Fruit fly (Drosophila melanogaster) whole organism, embryonic: ENCODE results near the gene CG42232.
A peak's percentile ranks its signal among the peaks of the same experiment; 100 is the strongest.

ENCODE experiments used
- C15 ChIP-seq: fragments of 200-800 bp; sonication (Bioruptor generic); IDR thresholded peaks from 3 replicates; pipeline ENCODE4 v1.3.6; 2022; ENCODE audit warnings: missing biosample characterization, missing genetic modification characterization
- CG10274 ChIP-seq: fragments of 200-800 bp; sonication (Bioruptor generic); optimal IDR thresholded peaks from 3 replicates; lab custom pipeline; 2017; ENCODE audit warnings: missing biosample characterization, mild to moderate bottlenecking, missing genetic modification characterization
- CG12744 ChIP-seq: fragments of 200-800 bp; sonication (Bioruptor generic); optimal IDR thresholded peaks from 2 replicates; lab custom pipeline; 2016; ENCODE audit warnings: missing biosample characterization, missing genetic modification characterization
- CG12769 ChIP-seq: fragments of 200-800 bp; sonication (Bioruptor generic); optimal IDR thresholded peaks from 2 replicates; lab custom pipeline; 2019; ENCODE audit warnings: missing biosample characterization, mild to moderate bottlenecking, missing genetic modification characterization, moderate library complexity
- CG14050 ChIP-seq: fragments of 200-800 bp; sonication (Bioruptor generic); IDR thresholded peaks from 3 replicates; pipeline ENCODE4 v1.3.6; 2022; ENCODE audit warnings: missing biosample characterization, missing genetic modification characterization
- CG14710 ChIP-seq: fragments of 200-800 bp; sonication (Bioruptor generic); optimal IDR thresholded peaks from 3 replicates; lab custom pipeline; 2019; ENCODE audit warnings: missing biosample characterization, mild to moderate bottlenecking, missing genetic modification characterization, moderate library complexity
- CG15269 ChIP-seq: fragments of 200-800 bp; sonication (Bioruptor generic); optimal IDR thresholded peaks from 2 replicates; lab custom pipeline; 2018; ENCODE audit warnings: missing biosample characterization, mild to moderate bottlenecking, missing genetic modification characterization, moderate library complexity
- CG18476 ChIP-seq: fragments of 200-800 bp; sonication (Bioruptor generic); optimal IDR thresholded peaks from 2 replicates; lab custom pipeline; 2016; ENCODE audit warnings: missing biosample characterization, mild to moderate bottlenecking, missing genetic modification characterization
- CG2875 ChIP-seq: fragments of 200-800 bp; sonication (Bioruptor generic); optimal IDR thresholded peaks from 2 replicates; lab custom pipeline; 2017; ENCODE audit warnings: missing biosample characterization, mild to moderate bottlenecking, missing genetic modification characterization, missing genetic modification reagents
- CG30020 ChIP-seq: fragments of 200-800 bp; optimal IDR thresholded peaks from 2 replicates; lab custom pipeline; 2019; ENCODE audit warnings: missing biosample characterization, mild to moderate bottlenecking, missing genetic modification characterization, moderate library complexity
- CG32532 ChIP-seq: fragments of 200-800 bp; sonication (Bioruptor generic); IDR thresholded peaks from 2 replicates; pipeline ENCODE4 v1.3.6; 2022; ENCODE audit warnings: missing biosample characterization, missing genetic modification characterization
- CG4282 ChIP-seq: fragments of 200-800 bp; sonication (Bioruptor generic); optimal IDR thresholded peaks from 2 replicates; lab custom pipeline; 2016; ENCODE audit warnings: missing biosample characterization, missing genetic modification characterization
- CG4328 ChIP-seq: fragments of 200-800 bp; sonication (Bioruptor generic); optimal IDR thresholded peaks from 3 replicates; lab custom pipeline; 2017; ENCODE audit warnings: missing biosample characterization, missing genetic modification reagents, missing genetic modification characterization
- CG4404 ChIP-seq: fragments of 200-800 bp; sonication (Bioruptor generic); IDR thresholded peaks from 2 replicates; pipeline ENCODE4 v1.3.6; 2022; ENCODE audit warnings: missing biosample characterization, missing genetic modification characterization
- CG4707 ChIP-seq: fragments of 200-800 bp; sonication (Bioruptor generic); optimal IDR thresholded peaks from 2 replicates; lab custom pipeline; 2018; ENCODE audit warnings: missing biosample characterization, mild to moderate bottlenecking, missing genetic modification characterization, moderate library complexity
- CG5245 ChIP-seq: fragments of 200-800 bp; sonication (Bioruptor generic); optimal IDR thresholded peaks from 3 replicates; lab custom pipeline; 2016; ENCODE audit warnings: missing biosample characterization, missing genetic modification characterization
- CG6272 ChIP-seq: fragments of 200-800 bp; sonication (Bioruptor generic); IDR thresholded peaks from 2 replicates; pipeline ENCODE4 v1.3.6; 2022; ENCODE audit warnings: missing biosample characterization, missing genetic modification characterization
- CG8290 ChIP-seq, 3 experiments: fragments of 200-800 bp; sonication (Bioruptor generic); optimal IDR thresholded peaks; 2 replicates each; lab custom pipeline; 2016 to 2019; ENCODE audit warnings: missing biosample characterization in 3 of 3, missing genetic modification characterization in 3 of 3, mild to moderate bottlenecking in 2 of 3, moderate library complexity in 1 of 3
- CG9437 ChIP-seq: fragments of 200-800 bp; sonication (Bioruptor generic); optimal IDR thresholded peaks from 2 replicates; lab custom pipeline; 2018; ENCODE audit warnings: missing biosample characterization, mild to moderate bottlenecking, missing genetic modification characterization
- Camta ChIP-seq: fragments of 200-800 bp; sonication (Bioruptor generic); optimal IDR thresholded peaks from 2 replicates; lab custom pipeline; 2016; ENCODE audit warnings: missing biosample characterization, missing genetic modification characterization
- CoRest ChIP-seq: fragments of 200-800 bp; sonication (Bioruptor generic); optimal IDR thresholded peaks from 3 replicates; lab custom pipeline; 2018; ENCODE audit warnings: missing biosample characterization, mild to moderate bottlenecking, missing genetic modification characterization, moderate library complexity
- Doc3 ChIP-seq: fragments of 200-800 bp; sonication (Bioruptor generic); IDR thresholded peaks from 3 replicates; pipeline ENCODE4 v1.3.6; 2022; ENCODE audit warnings: missing biosample characterization, missing genetic modification characterization; ENCODE audit not compliant: partially characterized antibody
- Dref ChIP-seq: fragments of 200-800 bp; sonication (Bioruptor generic); IDR thresholded peaks from 2 replicates; pipeline ENCODE4 v1.3.6; 2022; ENCODE audit warnings: missing biosample characterization, missing genetic modification characterization
- Drgx ChIP-seq: fragments of 200-800 bp; sonication (Bioruptor generic); IDR thresholded peaks from 2 replicates; pipeline ENCODE4 v1.3.6; 2022; ENCODE audit warnings: missing biosample characterization, missing genetic modification characterization
- Elba2 ChIP-seq: fragments of 200-800 bp; sonication (Bioruptor generic); optimal IDR thresholded peaks from 3 replicates; lab custom pipeline; 2016; ENCODE audit warnings: missing biosample characterization, missing genetic modification characterization
- Fer1 ChIP-seq: fragments of 200-800 bp; sonication (Bioruptor generic); optimal IDR thresholded peaks from 2 replicates; lab custom pipeline; 2017; ENCODE audit warnings: missing biosample characterization, mild to moderate bottlenecking, missing genetic modification characterization
- HLHmδ ChIP-seq: fragments of 200-800 bp; sonication (Bioruptor generic); optimal IDR thresholded peaks from 2 replicates; lab custom pipeline; 2018; ENCODE audit warnings: missing biosample characterization, mild to moderate bottlenecking, missing genetic modification characterization, moderate library complexity
- NC2β ChIP-seq: fragments of 200-800 bp; sonication (Bioruptor generic); optimal IDR thresholded peaks from 2 replicates; lab custom pipeline; 2016; ENCODE audit warnings: missing biosample characterization, missing genetic modification characterization
- Pdp1 ChIP-seq, 2 experiments: fragments of 200-800 bp; sonication (Bioruptor generic); optimal IDR thresholded peaks; 3 replicates each; lab custom pipeline; 2016; ENCODE audit warnings: missing biosample characterization in 2 of 2, missing genetic modification characterization in 2 of 2, mild to moderate bottlenecking in 1 of 2, moderate library complexity in 1 of 2
- Ravus ChIP-seq: fragments of 200-800 bp; sonication (Bioruptor generic); IDR thresholded peaks from 2 replicates; pipeline ENCODE4 v1.3.6; 2022; ENCODE audit warnings: missing biosample characterization, missing genetic modification characterization
- Side ChIP-seq: fragments of 200-800 bp; sonication (Bioruptor generic); optimal IDR thresholded peaks from 2 replicates; lab custom pipeline; 2016; ENCODE audit warnings: missing biosample characterization, missing genetic modification characterization
- Sin3A ChIP-seq: fragments of >200 bp; optimal IDR thresholded peaks from 2 replicates; lab custom pipeline; 2018
- Stat92E ChIP-seq, 3 experiments: fragments of >200 bp in 2 of 3; fragments of 200-800 bp in 1 of 3; sonication (Bioruptor generic) in 1 of 3; optimal IDR thresholded peaks; 2 replicates each; lab custom pipeline; 2017 to 2019; ENCODE audit warnings: missing biosample characterization in 3 of 3, missing genetic modification characterization in 3 of 3, mild to moderate bottlenecking in 1 of 3, moderate library complexity in 1 of 3
- Xbp1 ChIP-seq: fragments of 200-800 bp; sonication (Bioruptor generic); optimal IDR thresholded peaks from 3 replicates; lab custom pipeline; 2016; ENCODE audit warnings: missing biosample characterization, mild to moderate bottlenecking, missing genetic modification characterization
- Xrp1 ChIP-seq: fragments of 200-800 bp; sonication (Bioruptor generic); IDR thresholded peaks from 2 replicates; pipeline ENCODE4 v1.3.6; 2022; ENCODE audit warnings: missing biosample characterization, missing genetic modification characterization
- al ChIP-seq: fragments of 200-800 bp; sonication (Bioruptor generic); IDR thresholded peaks from 2 replicates; pipeline ENCODE4 v1.3.6; 2022; ENCODE audit warnings: missing biosample characterization, missing genetic modification characterization
- ara ChIP-seq: fragments of 200-800 bp; sonication (Bioruptor generic); IDR thresholded peaks from 2 replicates; pipeline ENCODE4 v1.3.6; 2022; ENCODE audit warnings: missing biosample characterization, missing genetic modification characterization
- ci ChIP-seq: fragments of 200-800 bp; sonication (Bioruptor generic); IDR thresholded peaks from 3 replicates; pipeline ENCODE4 v1.3.6; 2022; ENCODE audit warnings: missing biosample characterization, missing genetic modification characterization
- disco-r ChIP-seq: fragments of 200-800 bp; sonication (Bioruptor generic); optimal IDR thresholded peaks from 2 replicates; lab custom pipeline; 2016; ENCODE audit warnings: missing biosample characterization, missing genetic modification characterization
- dpn ChIP-seq, 2 experiments: fragments of 200-800 bp; sonication (Bioruptor generic); optimal IDR thresholded peaks; 3 replicates each; lab custom pipeline; 2016; ENCODE audit warnings: missing biosample characterization in 2 of 2, missing genetic modification characterization in 2 of 2
- ems ChIP-seq: fragments of 200-800 bp; sonication (Bioruptor generic); optimal IDR thresholded peaks from 3 replicates; lab custom pipeline; 2016; ENCODE audit warnings: missing biosample characterization, missing genetic modification characterization
- lilli ChIP-seq: fragments of 200-800 bp; sonication (Bioruptor generic); optimal IDR thresholded peaks from 3 replicates; lab custom pipeline; 2016; ENCODE audit warnings: missing biosample characterization, missing genetic modification characterization
- luna ChIP-seq: fragments of 200-800 bp; sonication (Bioruptor generic); optimal IDR thresholded peaks from 2 replicates; lab custom pipeline; 2016; ENCODE audit warnings: missing biosample characterization, missing genetic modification characterization
- mirr ChIP-seq: fragments of 200-800 bp; sonication (Bioruptor generic); optimal IDR thresholded peaks from 3 replicates; lab custom pipeline; 2018; ENCODE audit warnings: missing biosample characterization, mild to moderate bottlenecking, missing genetic modification characterization
- sd ChIP-seq: fragments of 200-800 bp; sonication (Bioruptor generic); optimal IDR thresholded peaks from 3 replicates; lab custom pipeline; 2018; ENCODE audit warnings: missing biosample characterization, mild to moderate bottlenecking, missing genetic modification characterization, moderate library complexity
- so ChIP-seq: fragments of 200-800 bp; sonication (Bioruptor generic); IDR thresholded peaks from 3 replicates; pipeline ENCODE4 v1.3.6; 2022; ENCODE audit warnings: missing biosample characterization, missing genetic modification characterization
- twi ChIP-seq: fragments of 200-800 bp; optimal IDR thresholded peaks from 2 replicates; lab custom pipeline; 2019; ENCODE audit warnings: missing biosample characterization, mild to moderate bottlenecking, missing genetic modification characterization, moderate library complexity
- vvl ChIP-seq: fragments of 200-800 bp; sonication (Bioruptor generic); IDR thresholded peaks from 2 replicates; pipeline ENCODE4 v1.3.6; 2022; ENCODE audit warnings: missing biosample characterization, missing genetic modification characterization
- z ChIP-seq: fragments of 200-800 bp; sonication (Bioruptor generic); IDR thresholded peaks from 3 replicates; pipeline ENCODE4 v1.3.6; 2022; ENCODE audit warnings: missing biosample characterization, missing genetic modification characterization

Gene CG42232

dm6 chr3R:16448378-16449134 lies 20.9 kb downstream of the CG42232 start (continued):
- TF ChIP-seq so = peak; percentile 59; the same call in 2 of the 3 replicates
- peak; percentile 91 for TF ChIP-seq Xrp1 (GFP tag; lab: Robert Waterston, UW)
- no peak for TF ChIP-seq HLHmδ (GFP tag; lab: Kevin White, UChicago)
- peak; percentile 93 for TF ChIP-seq ara (GFP tag; lab: Robert Waterston, UW)
- peak; percentile 42 for TF ChIP-seq Side (GFP tag; lab: Kevin White, UChicago)
- peak; percentile 79 for TF ChIP-seq CG32532 (GFP tag; lab: Robert Waterston, UW)
- peak; percentile 35 for TF ChIP-seq CG12744 (GFP tag; lab: Kevin White, UChicago)
- TF ChIP-seq ems (GFP tag; lab: Kevin White, UChicago) = no peak
- TF ChIP-seq al (GFP tag; lab: Robert Waterston, UW) = peak; percentile 54; the same call in 1 of the 2 replicates
- TF ChIP-seq mirr (GFP tag; lab: Kevin White, UChicago) = peak; percentile 20
- TF ChIP-seq dpn (GFP tag; optimal IDR thresholded peaks at IDR 0.05; lab: Kevin White, UChicago) = peak in 1 of 2 experiments; percentile 71
- peak; percentile 52; the same call in 1 of the 3 replicates for TF ChIP-seq C15 (GFP tag; lab: Robert Waterston, UW)
- peak; percentile 64; the same call in 2 of the 3 replicates for TF ChIP-seq z
- TF ChIP-seq Xbp1 = peak; percentile 75
- peak; percentile 81 for TF ChIP-seq CG4707 (GFP tag; lab: Kevin White, UChicago)
- peak; percentile 59 for TF ChIP-seq sd
- TF ChIP-seq CG2875 (GFP tag; lab: Kevin White, UChicago) = peak; percentile 18
- no peak for TF ChIP-seq CG4328 (GFP tag; lab: Kevin White, UChicago)
- TF ChIP-seq CG6272 (GFP tag; lab: Robert Waterston, UW) = peak; percentile 74
- TF ChIP-seq CoRest (tag; lab: Kevin White, UChicago) = no peak
- TF ChIP-seq CG14710 (tag; lab: Kevin White, UChicago) = peak; percentile 54
- peak; percentile 51 for TF ChIP-seq NC2β (GFP tag; lab: Kevin White, UChicago)
- peak; percentile 92 for TF ChIP-seq CG12769
- peak; percentile 76 for TF ChIP-seq CG9437 (GFP tag; lab: Kevin White, UChicago)
- TF ChIP-seq CG18476 (GFP tag; lab: Kevin White, UChicago) = no peak
- TF ChIP-seq Elba2 = no peak
- peak; percentile 7 for TF ChIP-seq Camta (GFP tag; lab: Kevin White, UChicago)
- no peak for TF ChIP-seq CG8290 (GFP tag; optimal IDR thresholded peaks at IDR 0.05; lab: Kevin White, UChicago)
- peak in 1 of 2 experiments; percentile 97 for TF ChIP-seq CG8290 (tag; optimal IDR thresholded peaks at IDR 0.05; lab: Kevin White, UChicago)
- no peak for TF ChIP-seq Dref (GFP tag; lab: Robert Waterston, UW)
- TF ChIP-seq vvl = peak; percentile 80
- TF ChIP-seq Ravus = peak; percentile 51
- TF ChIP-seq CG10274 (GFP tag; lab: Kevin White, UChicago) = no peak
- peak; percentile 50 for TF ChIP-seq disco-r (GFP tag; lab: Kevin White, UChicago)
- TF ChIP-seq Stat92E (GFP tag; optimal IDR thresholded peaks at IDR 0.05; lab: Kevin White, UChicago) = no peak
- peak; percentile 45 for TF ChIP-seq CG4282 (GFP tag; lab: Kevin White, UChicago)
- peak; percentile 38 for TF ChIP-seq CG4404 (GFP tag; lab: Robert Waterston, UW)
- peak; percentile 33 for TF ChIP-seq CG30020 (tag; lab: Kevin White, UChicago)
- peak; percentile 88 for TF ChIP-seq Drgx (GFP tag; lab: Robert Waterston, UW)
- TF ChIP-seq Fer1 = peak; percentile 67
- TF ChIP-seq Sin3A (lab: Kevin White, UChicago) = no peak
- TF ChIP-seq CG14050 (GFP tag; lab: Robert Waterston, UW) = 0 out of 3 replicates have a peak, but pooled peaks have one; percentile 12
- no peak for TF ChIP-seq Doc3 (GFP tag; lab: Robert Waterston, UW)
- peak; percentile 56 for TF ChIP-seq CG15269
- no peak for TF ChIP-seq luna (GFP tag; lab: Kevin White, UChicago)
- peak; percentile 96 for TF ChIP-seq ci (GFP tag; lab: Robert Waterston, UW)
- TF ChIP-seq CG5245 (GFP tag; lab: Kevin White, UChicago) = peak; percentile 57
- TF ChIP-seq twi (tag; lab: Kevin White, UChicago) = no peak
- TF ChIP-seq Pdp1 (GFP tag; optimal IDR thresholded peaks at IDR 0.05; lab: Kevin White, UChicago) = peak in 1 of 2 experiments; percentile 22
- peak; percentile 56 for TF ChIP-seq lilli (GFP tag; lab: Kevin White, UChicago)
